Fruit fly (Drosophila melanogaster): Measurements from ENCODE around the gene Acat1.
A peak's percentile ranks its signal among the peaks of the same experiment; 100 is the strongest.

Acat1 gene

dm6 chrX:7901153-7902038, 12.8 kb upstream of the Acat1 start, which contains the start of the genes RpS6 and bys:
Gene RpS6 (minus strand): TSS chrX:7901331.
Gene bys (plus strand): TSS chrX:7901880.
- TF ChIP-seq CG8319 (GFP tag; optimal IDR thresholded peaks at IDR 0.05) (peak; percentile 6), eg (GFP tag; IDR thresholded peaks at IDR 0.05) (peak; percentile 46), CG15336 (GFP tag; IDR thresholded peaks at IDR 0.05) (peak; percentile 46; the same call in 1 of the 2 replicates), Gug (GFP tag; IDR thresholded peaks at IDR 0.05) (peak; percentile 15; the same call in 1 of the 2 replicates), Lpt (GFP tag; optimal IDR thresholded peaks at IDR 0.05) (no peak), CG9139 (GFP tag; optimal IDR thresholded peaks at IDR 0.05) (peak; percentile 64), fd85E (GFP tag; optimal IDR thresholded peaks at IDR 0.05) (peak; percentile 21), CG16779 (tag; optimal IDR thresholded peaks at IDR 0.05) (no peak), CG11762 (GFP tag; optimal IDR thresholded peaks at IDR 0.05; ENCODE audit: insufficient read depth) (no peak), Sox102F (GFP tag; optimal IDR thresholded peaks at IDR 0.05) (peak; percentile 74), CG6276 (GFP tag; optimal IDR thresholded peaks at IDR 0.05) (peak; percentile 47), Eip93F (GFP tag; optimal IDR thresholded peaks at IDR 0.05) (peak; percentile 34), fkh (GFP tag; optimal IDR thresholded peaks at IDR 0.05) (peak; percentile 7), acj6 (GFP tag; optimal IDR thresholded peaks at IDR 0.05) (peak; percentile 42), CG1621 (tag; optimal IDR thresholded peaks at IDR 0.05) (peak; percentile 11), Ets21C (GFP tag; optimal IDR thresholded peaks at IDR 0.05) (peak; percentile 2), CG11294 (GFP tag; IDR thresholded peaks at IDR 0.05) (no peak), Ets96B (tag; optimal IDR thresholded peaks at IDR 0.05) (no peak), net (GFP tag; optimal IDR thresholded peaks at IDR 0.05) (peak; percentile 64), CG31627 (GFP tag; optimal IDR thresholded peaks at IDR 0.05) (peak; percentile 40), CG32006 (GFP tag; optimal IDR thresholded peaks at IDR 0.05) (peak; percentile 53), vri (GFP tag; optimal IDR thresholded peaks at IDR 0.05) (peak; percentile 40), salr (GFP tag; optimal IDR thresholded peaks at IDR 0.05) (peak in 1 of 2 experiments; percentile 26), Met (GFP tag; optimal IDR thresholded peaks at IDR 0.05) (peak; percentile 44), dsx (GFP tag; optimal IDR thresholded peaks at IDR 0.05; ENCODE audit: poor library complexity, severe bottlenecking) (no peak), Hr38 (GFP tag; optimal IDR thresholded peaks at IDR 0.05) (no peak), CG10631 (GFP tag; optimal IDR thresholded peaks at IDR 0.05) (peak; percentile 47), pdm3 (GFP tag; optimal IDR thresholded peaks at IDR 0.05) (peak; percentile 33), Eip78C (GFP tag) (peak; percentile 76), CG11902 (GFP tag; optimal IDR thresholded peaks at IDR 0.05) (no peak), fd59A (GFP tag; optimal IDR thresholded peaks at IDR 0.05) (no peak), topi (GFP tag; optimal IDR thresholded peaks at IDR 0.05) (peak; percentile 36), CG34406 (GFP tag; optimal IDR thresholded peaks at IDR 0.05) (peak; percentile 31), CG7368 (GFP tag; optimal IDR thresholded peaks at IDR 0.05) (peak; percentile 30), lz (GFP tag; optimal IDR thresholded peaks at IDR 0.05) (peak; percentile 38), Eip75B (GFP tag; optimal IDR thresholded peaks at IDR 0.05) (peak; percentile 17), OdsH (GFP tag; optimal IDR thresholded peaks at IDR 0.05) (peak; percentile 23), CG6808 (GFP tag; optimal IDR thresholded peaks at IDR 0.05) (peak; percentile 27), CG3032 (tag; optimal IDR thresholded peaks at IDR 0.05) (peak; percentile 38), CG3919 (GFP tag; optimal IDR thresholded peaks at IDR 0.05) (peak; percentile 68), cyc (GFP tag; optimal IDR thresholded peaks at IDR 0.05) (peak; percentile 28), Hr39 (GFP tag; optimal IDR thresholded peaks at IDR 0.05) (peak; percentile 22), CG4318 (GFP tag; optimal IDR thresholded peaks at IDR 0.05) (no peak), Sox14 (GFP tag; optimal IDR thresholded peaks at IDR 0.05) (peak; percentile 42), ss (GFP tag; optimal IDR thresholded peaks at IDR 0.05) (peak; percentile 54 to 55), dac (GFP tag; optimal IDR thresholded peaks at IDR 0.05) (no peak), CG8632 (GFP tag; optimal IDR thresholded peaks at IDR 0.05) (peak; percentile 41), Smox (GFP tag; optimal IDR thresholded peaks at IDR 0.05) (peak; percentile 30), esn (GFP tag; optimal IDR thresholded peaks at IDR 0.05) (peak; percentile 59), Blimp-1 (GFP tag; optimal IDR thresholded peaks at IDR 0.05) (no peak)

Measured in whole organism, prepupa.